Fruit fly (Drosophila melanogaster) whole organism, prepupa: ENCODE results near the gene Mekk1.

Source experiments
- CG6792 ChIP-seq: fragments of 200-800 bp; sonication (Bioruptor generic); optimal IDR thresholded peaks from 3 replicates; lab custom pipeline; 2016; ENCODE audit warnings: missing biosample characterization, missing genetic modification characterization
- Smox ChIP-seq: fragments of 200-800 bp; sonication (Bioruptor generic); optimal IDR thresholded peaks from 3 replicates; lab custom pipeline; 2016; ENCODE audit warnings: missing biosample characterization, missing genetic modification characterization

dm6 chr3R:18719767-18720341, 23.5 kb downstream of the Mekk1 start:
- peak; percentile 68 for TF ChIP-seq CG6792 (GFP tag; lab: Kevin White, UChicago)
- TF ChIP-seq Smox (GFP tag; lab: Kevin White, UChicago), result peak; percentile 69
